Fruit fly (Drosophila melanogaster): ENCODE measurements around the gene Sgt1.

The Sgt1 gene

DNA sequence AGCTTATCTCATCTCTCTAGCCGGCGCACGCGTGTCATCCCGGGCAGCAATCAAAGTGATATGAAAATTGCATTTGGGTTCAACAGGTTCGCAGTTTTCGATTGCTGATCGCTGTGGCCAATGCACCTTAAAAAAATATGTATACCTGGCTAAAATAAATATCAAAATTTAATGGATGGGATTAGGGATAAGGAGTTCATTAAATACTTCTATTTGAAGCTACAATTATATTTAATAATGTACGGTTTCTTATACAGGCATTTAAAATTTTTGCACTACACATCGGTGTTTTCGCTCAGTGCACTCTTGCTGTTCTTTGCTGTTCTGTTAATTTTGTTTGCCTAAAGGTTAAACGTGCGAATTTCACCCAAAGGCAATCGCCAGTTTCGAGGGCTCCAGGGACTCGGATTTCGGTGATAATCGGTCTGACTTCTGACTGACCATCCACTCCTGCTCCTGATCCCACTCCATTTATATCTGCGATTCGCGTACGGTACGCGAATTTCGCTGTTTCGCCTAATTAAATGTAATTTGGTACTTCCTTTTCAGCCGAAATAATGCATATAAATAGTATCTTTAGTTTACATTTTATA, 32.4 kb downstream of the Sgt1 start (continued):
- TF ChIP-seq pdm3 (GFP tag; optimal IDR thresholded peaks at IDR 0.05) (no peak), CG9139 (GFP tag; optimal IDR thresholded peaks at IDR 0.05) (no peak)

DNA sequence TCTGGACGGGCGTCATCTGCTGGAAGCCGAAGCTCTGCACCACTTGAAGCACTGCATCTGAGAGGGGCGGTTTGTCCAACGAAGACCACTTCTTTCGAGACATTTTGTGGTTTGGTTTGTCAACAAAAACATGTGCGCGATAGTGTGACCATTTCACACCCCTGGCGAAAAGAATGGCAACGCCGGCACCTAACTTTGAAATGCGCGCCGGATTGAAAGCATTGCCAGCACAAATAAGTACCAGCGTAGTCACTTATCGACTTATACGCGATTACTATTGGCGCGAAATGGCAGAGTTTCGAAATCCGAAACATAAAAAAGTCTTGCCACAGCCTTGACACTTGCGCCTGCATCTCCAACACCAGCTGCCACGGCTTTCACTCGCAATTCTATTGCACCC, 35.3 kb downstream of the Sgt1 start, which contains the start of gene CG9630:
Gene CG9630, minus strand, starts transcription at position 157 of the 400 bp plus-strand sequence.
- peak; percentile 94 for TF ChIP-seq fkh (GFP tag; optimal IDR thresholded peaks at IDR 0.05)
- TF ChIP-seq CG10669 (GFP tag; optimal IDR thresholded peaks at IDR 0.05), result no peak

DNA sequence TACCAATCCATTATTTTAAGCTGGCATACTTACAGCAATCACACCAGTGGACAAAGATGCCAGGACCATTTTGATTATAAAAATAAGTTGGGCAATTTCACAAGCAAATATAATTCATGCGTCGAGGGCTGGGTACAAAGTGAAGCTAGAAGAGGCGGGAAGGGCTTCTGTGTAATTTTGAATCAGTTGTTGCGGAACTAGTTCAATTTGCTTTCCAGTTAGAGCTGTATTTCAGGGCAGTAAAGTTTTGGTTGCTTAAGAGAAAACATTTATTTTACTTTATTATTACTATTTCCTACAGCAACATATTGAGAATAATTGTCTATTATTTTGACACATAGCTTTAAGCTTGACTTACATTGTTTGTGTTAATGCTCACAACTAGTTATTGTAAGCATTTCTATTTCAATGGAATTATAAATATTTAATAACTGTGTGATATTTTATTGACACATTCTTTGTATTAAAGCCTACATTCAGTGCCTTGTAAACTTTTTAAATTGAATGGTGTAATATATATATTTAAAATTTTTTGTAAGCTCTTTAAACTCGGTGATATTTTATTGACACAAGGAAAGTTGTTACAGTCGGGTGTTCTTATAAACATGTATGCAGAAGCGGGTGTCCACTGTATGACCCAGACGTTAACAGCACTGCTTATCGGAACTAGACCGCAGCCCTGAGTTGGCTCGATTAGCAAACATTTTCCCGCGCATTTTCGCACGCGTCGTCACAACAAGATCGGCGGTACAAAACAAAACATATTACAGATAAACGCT, 40.6 kb downstream of the Sgt1 start, which contains the start of the genes RPA1 and Mcm2:
Gene RPA1, minus strand, starts transcription at position 150 of the 779 bp plus-strand sequence.
Gene Mcm2, plus strand, starts transcription at position 669 of the 779 bp plus-strand sequence.
- TF ChIP-seq CG34406 (GFP tag; optimal IDR thresholded peaks at IDR 0.05) (peak; percentile 78), esn (GFP tag; optimal IDR thresholded peaks at IDR 0.05) (peak; percentile 85), CG8632 (GFP tag; optimal IDR thresholded peaks at IDR 0.05) (peak; percentile 67), Hr39 (GFP tag; optimal IDR thresholded peaks at IDR 0.05) (peak; percentile 79), Gug (GFP tag; IDR thresholded peaks at IDR 0.05) (peak; percentile 67), Ets96B (tag; optimal IDR thresholded peaks at IDR 0.05) (peak; percentile 75), CG8319 (GFP tag; optimal IDR thresholded peaks at IDR 0.05) (peak; percentile 71), Hr38 (GFP tag; optimal IDR thresholded peaks at IDR 0.05) (no peak), Met (GFP tag; optimal IDR thresholded peaks at IDR 0.05) (peak; percentile 75), CG6808 (GFP tag; optimal IDR thresholded peaks at IDR 0.05) (peak; percentile 67), Eip75B (GFP tag; optimal IDR thresholded peaks at IDR 0.05) (peak; percentile 74), svp (GFP tag) (peak; percentile 94), pdm3 (GFP tag; optimal IDR thresholded peaks at IDR 0.05) (no peak), acj6 (GFP tag; optimal IDR thresholded peaks at IDR 0.05) (peak; percentile 84), CG3032 (tag; optimal IDR thresholded peaks at IDR 0.05) (peak; percentile 84), CG11902 (GFP tag; optimal IDR thresholded peaks at IDR 0.05) (peak; percentile 73), spab (GFP tag; optimal IDR thresholded peaks at IDR 0.05) (peak; percentile 61), CG8119 (GFP tag; IDR thresholded peaks at IDR 0.05) (peak; percentile 66; the same call in 2 of the 3 replicates), CG6792 (GFP tag; optimal IDR thresholded peaks at IDR 0.05) (peak; percentile 70), lz (GFP tag; optimal IDR thresholded peaks at IDR 0.05) (peak; percentile 86), Ets21C (GFP tag; optimal IDR thresholded peaks at IDR 0.05) (peak; percentile 78), salr (GFP tag; optimal IDR thresholded peaks at IDR 0.05) (peak; percentile 57 to 79), fd59A (GFP tag; optimal IDR thresholded peaks at IDR 0.05) (peak; percentile 57), topi (GFP tag; optimal IDR thresholded peaks at IDR 0.05) (peak; percentile 67), Sox15 (GFP tag; optimal IDR thresholded peaks at IDR 0.05) (peak; percentile 85), CG1621 (tag; optimal IDR thresholded peaks at IDR 0.05) (no peak), CG31627 (GFP tag; optimal IDR thresholded peaks at IDR 0.05) (peak; percentile 87), CG6854 (GFP tag; optimal IDR thresholded peaks at IDR 0.05) (peak; percentile 42), dac (GFP tag; optimal IDR thresholded peaks at IDR 0.05) (no peak), Hr4 (GFP tag; optimal IDR thresholded peaks at IDR 0.05) (no peak), Lpt (GFP tag; optimal IDR thresholded peaks at IDR 0.05) (peak; percentile 75), CG15336 (GFP tag; IDR thresholded peaks at IDR 0.05) (peak; percentile 76), CG6276 (GFP tag; optimal IDR thresholded peaks at IDR 0.05) (no peak), CG6163 (GFP tag; IDR thresholded peaks at IDR 0.05) (peak; percentile 68; the same call in 2 of the 3 replicates), Blimp-1 (GFP tag; optimal IDR thresholded peaks at IDR 0.05) (peak; percentile 56), eg (GFP tag; IDR thresholded peaks at IDR 0.05) (peak; percentile 80), Sox14 (GFP tag; optimal IDR thresholded peaks at IDR 0.05) (peak; percentile 66), CG11294 (GFP tag; IDR thresholded peaks at IDR 0.05) (peak; percentile 76), CG32006 (GFP tag; optimal IDR thresholded peaks at IDR 0.05) (peak; percentile 88), CG11762 (GFP tag; optimal IDR thresholded peaks at IDR 0.05; ENCODE audit: insufficient read depth) (peak; percentile 69), Eip78C (GFP tag) (peak; percentile 93), CG4318 (GFP tag; optimal IDR thresholded peaks at IDR 0.05) (no peak), Eip93F (GFP tag; optimal IDR thresholded peaks at IDR 0.05) (peak; percentile 36)
